Worm (Caenorhabditis elegans) whole organism, L4 larva: ENCODE results near the gene F47B8.14.
"Not testable (repeated sequence)": the region's sequence is repeated elsewhere in the genome, so short reads cannot be mapped to it uniquely, and the experiment has no call there.

Experiments
- F44E2.7 ChIP-seq: fragments of 200-800 bp; sonication (Bioruptor generic); IDR thresholded peaks from 2 replicates; pipeline ENCODE4 v2.1.2; 2022; ENCODE audit warnings: missing genetic modification characterization, missing compliant biosample characterization
- Y105C5A.15 ChIP-seq: fragments of 200-800 bp; sonication (Bioruptor generic); IDR thresholded peaks from 2 replicates; pipeline ENCODE4 v1.3.6; 2022; ENCODE audit warnings: missing genetic modification characterization, missing compliant biosample characterization
- Y48G9A.11 ChIP-seq: fragments of 200-800 bp; sonication (Bioruptor generic); IDR thresholded peaks from 2 replicates; pipeline ENCODE4 v1.3.6; 2022; ENCODE audit warnings: missing genetic modification reagents, missing genetic modification characterization, missing compliant biosample characterization
- Y75B8A.6 ChIP-seq: fragments of 200-800 bp; sonication (Bioruptor generic); IDR thresholded peaks from 2 replicates; pipeline ENCODE4 v1.3.6; 2022; ENCODE audit warnings: missing genetic modification reagents, missing genetic modification characterization, missing compliant biosample characterization
- aly-2 ChIP-seq: sonication (generic microtip); optimal IDR thresholded peaks from 2 replicates; lab custom pipeline; 2018; ENCODE audit warnings: missing biosample characterization, missing genetic modification characterization
- arid-1 ChIP-seq: fragments of 200-800 bp; sonication (Bioruptor generic); conservative IDR thresholded peaks from 2 replicates; pipeline ENCODE4 v1.3.6; 2022; ENCODE audit warnings: missing genetic modification reagents, missing genetic modification characterization, missing compliant biosample characterization
- attf-4 ChIP-seq: sonication (generic microtip); optimal IDR thresholded peaks from 3 replicates; lab custom pipeline; 2017; ENCODE audit warnings: missing biosample characterization, missing genetic modification characterization
- ceh-20 ChIP-seq: fragments of 200-800 bp; sonication (Bioruptor generic); IDR thresholded peaks from 2 replicates; pipeline ENCODE4 v1.3.6; 2022; ENCODE audit warnings: missing genetic modification reagents, missing genetic modification characterization, missing compliant biosample characterization
- ceh-28 ChIP-seq: fragments of 150-350 bp; optimal IDR thresholded peaks from 2 replicates; lab custom pipeline; 2014; ENCODE audit warnings: missing biosample characterization, missing genetic modification reagents, missing genetic modification characterization
- ceh-32 ChIP-seq: sonication (generic microtip); optimal IDR thresholded peaks from 2 replicates; lab custom pipeline; 2016; ENCODE audit warnings: mild to moderate bottlenecking, missing genetic modification characterization, missing compliant biosample characterization; ENCODE audit not compliant: poor library complexity
- ceh-62 ChIP-seq: sonication (generic microtip); optimal IDR thresholded peaks from 2 replicates; lab custom pipeline; 2017; ENCODE audit warnings: missing biosample characterization, missing genetic modification characterization
- daf-16 ChIP-seq, 3 experiments: sonication (generic microtip); optimal IDR thresholded peaks; 2 replicates each; lab custom pipeline; 2016 to 2017; ENCODE audit warnings: missing genetic modification characterization in 3 of 3, missing genetic modification reagents in 3 of 3, mild to moderate bottlenecking in 2 of 3, missing compliant biosample characterization in 2 of 3, missing biosample characterization in 1 of 3, moderate library complexity in 1 of 3
- dpl-1 ChIP-seq: fragments of 150-350 bp; optimal IDR thresholded peaks from 2 replicates; lab custom pipeline; 2014; ENCODE audit warnings: missing biosample characterization, missing genetic modification reagents, missing genetic modification characterization
- hmg-1.1 ChIP-seq: fragments of 200-800 bp; sonication (Bioruptor generic); IDR thresholded peaks from 2 replicates; pipeline ENCODE4 v1.3.6; 2022; ENCODE audit warnings: missing genetic modification reagents, missing genetic modification characterization, missing compliant biosample characterization
- jun-1 ChIP-seq: fragments of 150-350 bp; optimal IDR thresholded peaks from 2 replicates; lab custom pipeline; 2014; ENCODE audit warnings: missing biosample characterization, missing genetic modification reagents, missing genetic modification characterization
- lim-7 ChIP-seq: fragments of 200-800 bp; sonication (Bioruptor generic); IDR thresholded peaks from 2 replicates; pipeline ENCODE4 v1.3.6; 2022; ENCODE audit warnings: missing genetic modification characterization, missing compliant biosample characterization
- lin-29 ChIP-seq: fragments of 200-800 bp; sonication (Bioruptor generic); IDR thresholded peaks from 2 replicates; pipeline ENCODE4 v1.3.6; 2022; ENCODE audit warnings: missing genetic modification reagents, missing genetic modification characterization, missing compliant biosample characterization
- lin-38 ChIP-seq: fragments of 200-800 bp; sonication (Bioruptor generic); IDR thresholded peaks from 2 replicates; pipeline ENCODE4 v1.3.6; 2022; ENCODE audit warnings: missing genetic modification reagents, missing genetic modification characterization, missing compliant biosample characterization
- lir-3 ChIP-seq: sonication (generic microtip); optimal IDR thresholded peaks from 2 replicates; lab custom pipeline; 2016; ENCODE audit warnings: mild to moderate bottlenecking, missing genetic modification characterization, missing compliant biosample characterization
- lsy-2 ChIP-seq, 2 experiments: fragments of 150-350 bp in 1 of 2; sonication (generic microtip) in 1 of 2; optimal IDR thresholded peaks; 2 replicates each; lab custom pipeline; 2014 to 2017; ENCODE audit warnings: missing biosample characterization in 2 of 2, missing genetic modification characterization in 2 of 2
- mes-2 ChIP-seq: sonication (generic microtip); optimal IDR thresholded peaks from 2 replicates; lab custom pipeline; 2016; ENCODE audit warnings: missing genotype, mild to moderate bottlenecking, missing genetic modification characterization, missing compliant biosample characterization; ENCODE audit not compliant: poor library complexity, severe bottlenecking
- mxl-3 ChIP-seq: fragments of 200-800 bp; sonication (Bioruptor generic); optimal IDR thresholded peaks from 2 replicates; lab custom pipeline; 2018; ENCODE audit warnings: mild to moderate bottlenecking, missing genetic modification characterization, missing compliant biosample characterization
- nhr-11 ChIP-seq: fragments of 150-350 bp; optimal IDR thresholded peaks from 2 replicates; lab custom pipeline; 2014; ENCODE audit warnings: missing biosample characterization, missing genetic modification characterization
- nhr-237 ChIP-seq: sonication (generic microtip); optimal IDR thresholded peaks from 2 replicates; lab custom pipeline; 2017; ENCODE audit warnings: missing biosample characterization, missing genetic modification characterization
- nhr-28 ChIP-seq: fragments of 150-350 bp; optimal IDR thresholded peaks from 2 replicates; lab custom pipeline; 2014; ENCODE audit warnings: missing biosample characterization, missing genetic modification characterization
- nhr-48 ChIP-seq: sonication (generic microtip); optimal IDR thresholded peaks from 2 replicates; lab custom pipeline; 2016; ENCODE audit warnings: mild to moderate bottlenecking, missing genetic modification characterization, missing compliant biosample characterization
- pha-4 ChIP-seq, 2 experiments: fragments of 150-350 bp in 1 of 2; fragments of 200-800 bp in 1 of 2; sonication (Bioruptor generic) in 1 of 2; IDR thresholded peaks in 1 of 2; optimal IDR thresholded peaks in 1 of 2; 2 replicates each; pipeline versions ENCODE4 v1.3.6 to Lab custom; 2014 to 2022; ENCODE audit warnings: missing genetic modification characterization in 2 of 2, missing genetic modification reagents in 2 of 2, missing biosample characterization in 1 of 2, missing compliant biosample characterization in 1 of 2
- pqm-1 ChIP-seq: sonication (generic microtip); optimal IDR thresholded peaks from 2 replicates; lab custom pipeline; 2017; ENCODE audit warnings: missing biosample characterization, missing genetic modification characterization
- rbr-2 ChIP-seq: sonication (generic microtip); optimal IDR thresholded peaks from 2 replicates; lab custom pipeline; 2016; ENCODE audit warnings: missing genotype, missing genetic modification characterization, missing compliant biosample characterization
- tra-1 ChIP-seq: fragments of 200-800 bp; sonication (Bioruptor generic); IDR thresholded peaks from 2 replicates; pipeline ENCODE4 v1.3.6; 2022; ENCODE audit warnings: missing genetic modification reagents, missing genetic modification characterization, missing compliant biosample characterization
- unc-62 ChIP-seq, 3 experiments: fragments of 150-350 bp in 1 of 3; sonication (generic microtip); optimal IDR thresholded peaks in 2 of 3; peaks in 1 of 3; 1 replicate in 1 of 3; 2 replicates in 2 of 3; lab custom pipeline; 2014 to 2017; ENCODE audit warnings: missing biosample characterization in 3 of 3, missing genetic modification characterization in 3 of 3, missing genetic modification reagents in 3 of 3, missing genotype in 1 of 3
- zfp-3 ChIP-seq: fragments of 200-800 bp; sonication (Bioruptor generic); conservative IDR thresholded peaks from 2 replicates; pipeline ENCODE4 v1.3.6; 2022; ENCODE audit warnings: missing genetic modification reagents, missing genetic modification characterization, missing compliant biosample characterization
- ztf-11 ChIP-seq: fragments of 150-350 bp; optimal IDR thresholded peaks from 2 replicates; lab custom pipeline; 2014; ENCODE audit warnings: missing biosample characterization, missing genetic modification characterization

Gene F47B8.14

ce11 chrV:14320246-14320645, at the start of gene F47B8.14:
F47B8.14 (plus strand) TSS chrV:14320546.
- TF ChIP-seq aly-2 (tag; lab: Kevin White, UChicago) = no peak
- TF ChIP-seq ceh-20 (GFP tag; lab: Robert Waterston, UW) = no peak
- TF ChIP-seq dpl-1 = no peak
- no peak for TF ChIP-seq lir-3 (tag; lab: Kevin White, UChicago)
- TF ChIP-seq lin-29 (GFP tag; lab: Robert Waterston, UW) = no peak
- TF ChIP-seq zfp-3 (GFP tag; lab: Robert Waterston, UW) = no peak
- TF ChIP-seq jun-1 (tag; lab: Kevin White, UChicago) = no peak
- no peak for TF ChIP-seq ceh-28
- TF ChIP-seq Y105C5A.15 (GFP tag; lab: Robert Waterston, UW) = no peak
- TF ChIP-seq lim-7 = no peak
- no peak for TF ChIP-seq lin-38 (GFP tag; lab: Robert Waterston, UW)
- no peak for TF ChIP-seq mxl-3 (GFP tag; lab: Kevin White, UChicago)

- TF ChIP-seq nhr-48 (tag; lab: Kevin White, UChicago) (no peak), unc-62 (GFP tag; optimal IDR thresholded peaks at IDR 0.05 in 1 of 2; lab: Kevin White, UChicago) (peak in 1 of 2 experiments; percentile 16), unc-62 (tag; optimal IDR thresholded peaks at IDR 0.05; lab: Kevin White, UChicago) (no peak), daf-16 (GFP tag; optimal IDR thresholded peaks at IDR 0.05; lab: Kevin White, UChicago) (no peak), daf-16 (tag; optimal IDR thresholded peaks at IDR 0.05; lab: Kevin White, UChicago) (no peak)
- TF ChIP-seq, all 104 proteins: peak for 1
These were observed 49.6 kb upstream of the F47B8.14 start, which contains the start of gene F40G12.5 for ce11 chrV:14270729-14271128. F40G12.5 (minus strand) TSS chrV:14270829.

- TF ChIP-seq nhr-237 (tag; lab: Kevin White, UChicago) (no peak), attf-4 (tag; lab: Kevin White, UChicago) (no peak), nhr-48 (tag; lab: Kevin White, UChicago) (no peak), aly-2 (tag; lab: Kevin White, UChicago) (no peak), pqm-1 (tag; lab: Kevin White, UChicago) (no peak), hmg-1.1 (GFP tag; lab: Robert Waterston, UW) (no peak), lin-29 (GFP tag; lab: Robert Waterston, UW) (no peak), rbr-2 (no peak), ceh-62 (tag; lab: Kevin White, UChicago) (no peak), pha-4 (GFP tag; IDR thresholded peaks at IDR 0.05; lab: Robert Waterston, UW) (no peak), pha-4 (tag; optimal IDR thresholded peaks at IDR 0.05; lab: Kevin White, UChicago) (no peak), Y75B8A.6 (GFP tag; lab: Robert Waterston, UW) (no peak), lsy-2 (tag; optimal IDR thresholded peaks at IDR 0.05; lab: Kevin White, UChicago) (no peak), nhr-28 (no peak), arid-1 (no peak), jun-1 (tag; lab: Kevin White, UChicago) (no peak), ceh-32 (tag; lab: Kevin White, UChicago) (no peak), tra-1 (GFP tag; lab: Robert Waterston, UW) (no peak), nhr-11 (tag; lab: Kevin White, UChicago) (no peak), mes-2 (no peak), ztf-11 (tag; lab: Kevin White, UChicago) (no peak)
These were observed 47.3 kb upstream of the F47B8.14 start, which contains the start of gene F40G12.6 for ce11 chrV:14273019-14273418. F40G12.6 (minus strand) TSS chrV:14273119.

ce11 chrV:14274268-14274667, 46.1 kb upstream of the F47B8.14 start, which contains the start of gene F40G12.7:
F40G12.7 (plus strand) TSS chrV:14274568.
- TF ChIP-seq lin-29 (GFP tag; lab: Robert Waterston, UW); F44E2.7 (GFP tag; lab: Robert Waterston, UW); Y48G9A.11: not testable (repeated sequence)
